Worm (Caenorhabditis elegans) whole organism, mixed stage, embryonic: ENCODE data around the gene C38C3.6.

Source experiments
- nhr-28 ChIP-seq: fragments of 150-350 bp; optimal IDR thresholded peaks from 2 replicates; lab custom pipeline; 2014; ENCODE audit warnings: missing biosample characterization, missing genetic modification characterization
- pha-4 ChIP-seq: fragments of 150-350 bp; optimal IDR thresholded peaks from 2 replicates; lab custom pipeline; 2018; ENCODE audit warnings: missing biosample characterization, missing genetic modification reagents, missing genetic modification characterization

DNA sequence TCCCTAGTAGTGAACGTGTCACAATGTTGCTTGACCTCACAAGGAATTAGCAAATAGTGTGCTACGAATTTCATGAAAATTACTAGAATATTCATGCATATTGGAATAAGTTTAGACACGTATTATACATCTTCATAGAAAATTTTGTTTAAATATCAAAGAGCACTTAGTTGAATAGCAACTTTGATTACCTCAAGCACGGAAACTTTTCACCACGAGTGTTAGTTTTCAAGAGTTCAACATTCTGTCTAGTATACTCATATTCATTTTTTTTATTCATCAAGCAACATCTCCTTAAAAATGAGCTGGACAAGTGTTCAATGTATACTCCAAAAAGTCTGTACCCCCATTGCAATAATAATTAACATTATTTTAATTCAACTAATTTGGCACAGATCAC, 31.1 kb upstream of the C38C3.6 start, which contains the start of gene str-243:
- TF ChIP-seq pha-4 (tag; lab: Kevin White, UChicago) (no peak), nhr-28 (tag; lab: Kevin White, UChicago) (no peak)
